Fruit fly (Drosophila melanogaster) whole organism, embryonic: ENCODE data around the gene CG14664.

ENCODE experiments used
- C15 ChIP-seq: fragments of 200-800 bp; sonication (Bioruptor generic); IDR thresholded peaks from 3 replicates; pipeline ENCODE4 v1.3.6; 2022; ENCODE audit warnings: missing biosample characterization, missing genetic modification characterization
- CG10274 ChIP-seq: fragments of 200-800 bp; sonication (Bioruptor generic); optimal IDR thresholded peaks from 3 replicates; lab custom pipeline; 2017; ENCODE audit warnings: missing biosample characterization, mild to moderate bottlenecking, missing genetic modification characterization
- CG10431 ChIP-seq: fragments of 200-800 bp; sonication (Bioruptor generic); optimal IDR thresholded peaks from 3 replicates; lab custom pipeline; 2018; ENCODE audit warnings: missing biosample characterization, mild to moderate bottlenecking, missing genetic modification characterization
- CG12104 ChIP-seq: fragments of 200-800 bp; sonication (Bioruptor generic); optimal IDR thresholded peaks from 3 replicates; lab custom pipeline; 2016; ENCODE audit warnings: missing biosample characterization, missing genetic modification characterization
- CG12769 ChIP-seq: fragments of 200-800 bp; sonication (Bioruptor generic); optimal IDR thresholded peaks from 2 replicates; lab custom pipeline; 2019; ENCODE audit warnings: missing biosample characterization, mild to moderate bottlenecking, missing genetic modification characterization, moderate library complexity
- CG13123 ChIP-seq: fragments of 200-800 bp; sonication (Bioruptor generic); optimal IDR thresholded peaks from 2 replicates; lab custom pipeline; 2016; ENCODE audit warnings: missing biosample characterization, missing genetic modification characterization
- CG13894 ChIP-seq: fragments of 200-800 bp; sonication (Bioruptor generic); optimal IDR thresholded peaks from 3 replicates; lab custom pipeline; 2018; ENCODE audit warnings: missing biosample characterization, mild to moderate bottlenecking, missing genetic modification characterization, moderate library complexity
- CG1602 ChIP-seq: fragments of 200-800 bp; sonication (Bioruptor generic); optimal IDR thresholded peaks from 3 replicates; lab custom pipeline; 2016; ENCODE audit warnings: missing biosample characterization, missing genetic modification characterization
- CG17829 ChIP-seq: fragments of 200-800 bp; optimal IDR thresholded peaks from 2 replicates; lab custom pipeline; 2019; ENCODE audit warnings: missing biosample characterization, mild to moderate bottlenecking, missing genetic modification characterization, moderate library complexity
- CG2116 ChIP-seq: fragments of 200-800 bp; sonication (Bioruptor generic); optimal IDR thresholded peaks from 3 replicates; lab custom pipeline; 2018; ENCODE audit warnings: missing biosample characterization, mild to moderate bottlenecking, missing genetic modification characterization
- CG3163 ChIP-seq: fragments of 200-800 bp; sonication (Bioruptor generic); optimal IDR thresholded peaks from 3 replicates; lab custom pipeline; 2016; ENCODE audit warnings: missing biosample characterization, missing genetic modification characterization
- CG33213 ChIP-seq: fragments of 200-800 bp; sonication (Bioruptor generic); optimal IDR thresholded peaks from 3 replicates; lab custom pipeline; 2016; ENCODE audit warnings: missing biosample characterization, missing genetic modification characterization
- CG34422 ChIP-seq: fragments of 200-800 bp; sonication (Bioruptor generic); IDR thresholded peaks from 3 replicates; pipeline ENCODE4 v1.3.6; 2022; ENCODE audit warnings: missing biosample characterization, missing genetic modification characterization
- CG7745 ChIP-seq: fragments of 200-800 bp; sonication (Bioruptor generic); optimal IDR thresholded peaks from 2 replicates; lab custom pipeline; 2018; ENCODE audit warnings: missing biosample characterization, mild to moderate bottlenecking, missing genetic modification characterization, moderate library complexity
- CG8290 ChIP-seq, 3 experiments: fragments of 200-800 bp; sonication (Bioruptor generic); optimal IDR thresholded peaks; 2 replicates each; lab custom pipeline; 2016 to 2019; ENCODE audit warnings: missing biosample characterization in 3 of 3, missing genetic modification characterization in 3 of 3, mild to moderate bottlenecking in 2 of 3, moderate library complexity in 1 of 3
- CG9727 ChIP-seq: fragments of 200-800 bp; sonication (Bioruptor generic); optimal IDR thresholded peaks from 3 replicates; lab custom pipeline; 2017; ENCODE audit warnings: missing biosample characterization, mild to moderate bottlenecking, missing genetic modification characterization
- CkIIα-i1 ChIP-seq: fragments of 200-800 bp; sonication (Bioruptor generic); IDR thresholded peaks from 2 replicates; pipeline ENCODE4 v1.3.6; 2022; ENCODE audit warnings: missing biosample characterization, missing genetic modification characterization
- CrebB ChIP-seq: fragments of 200-800 bp; sonication (Bioruptor generic); optimal IDR thresholded peaks from 3 replicates; lab custom pipeline; 2018; ENCODE audit warnings: missing biosample characterization, mild to moderate bottlenecking, missing genetic modification characterization
- Dbx ChIP-seq: fragments of 200-800 bp; sonication (Bioruptor generic); IDR thresholded peaks from 3 replicates; pipeline ENCODE4 v1.3.6; 2022; ENCODE audit warnings: missing biosample characterization, missing genetic modification characterization
- Dll ChIP-seq: fragments of 200-800 bp; sonication (Bioruptor generic); IDR thresholded peaks from 4 replicates; pipeline ENCODE4 v1.3.6; 2022; ENCODE audit warnings: missing biosample characterization, missing genetic modification characterization; ENCODE audit not compliant: partially characterized antibody
- H15 ChIP-seq: fragments of 200-800 bp; sonication (Bioruptor generic); IDR thresholded peaks from 3 replicates; pipeline ENCODE4 v1.3.6; 2022; ENCODE audit warnings: missing biosample characterization, missing genetic modification characterization
- HmgD ChIP-seq: fragments of 200-800 bp; sonication (Bioruptor generic); optimal IDR thresholded peaks from 3 replicates; lab custom pipeline; 2016; ENCODE audit warnings: missing biosample characterization, missing genetic modification characterization
- Hr3 ChIP-seq: fragments of 200-800 bp; sonication (Bioruptor generic); optimal IDR thresholded peaks from 3 replicates; lab custom pipeline; 2016; ENCODE audit warnings: missing biosample characterization, missing genetic modification characterization
- MBD-R2 ChIP-seq: fragments of 200-800 bp; sonication (Bioruptor generic); IDR thresholded peaks from 2 replicates; pipeline ENCODE4 v1.3.6; 2022; ENCODE audit warnings: missing biosample characterization, missing genetic modification characterization
- MTF-1 ChIP-seq: fragments of 200-800 bp; sonication (Bioruptor generic); optimal IDR thresholded peaks from 2 replicates; lab custom pipeline; 2018; ENCODE audit warnings: missing biosample characterization, mild to moderate bottlenecking, missing genetic modification characterization, borderline replicate concordance
- Mrtf ChIP-seq: fragments of 200-800 bp; sonication (Bioruptor generic); IDR thresholded peaks from 3 replicates; pipeline ENCODE4 v1.3.6; 2022; ENCODE audit warnings: missing biosample characterization, missing genetic modification characterization
- Nf-YB ChIP-seq: fragments of 200-800 bp; sonication (Bioruptor generic); optimal IDR thresholded peaks from 3 replicates; lab custom pipeline; 2019; ENCODE audit warnings: missing biosample characterization, mild to moderate bottlenecking, missing genetic modification characterization, moderate library complexity
- Rfx ChIP-seq: fragments of 200-800 bp; sonication (Bioruptor generic); IDR thresholded peaks from 2 replicates; pipeline ENCODE4 v1.3.6; 2022; ENCODE audit warnings: missing biosample characterization, missing genetic modification characterization
- Stat92E ChIP-seq, 3 experiments: fragments of >200 bp in 2 of 3; fragments of 200-800 bp in 1 of 3; sonication (Bioruptor generic) in 1 of 3; optimal IDR thresholded peaks; 2 replicates each; lab custom pipeline; 2017 to 2019; ENCODE audit warnings: missing biosample characterization in 3 of 3, missing genetic modification characterization in 3 of 3, mild to moderate bottlenecking in 1 of 3, moderate library complexity in 1 of 3
- Xbp1 ChIP-seq: fragments of 200-800 bp; sonication (Bioruptor generic); optimal IDR thresholded peaks from 3 replicates; lab custom pipeline; 2016; ENCODE audit warnings: missing biosample characterization, mild to moderate bottlenecking, missing genetic modification characterization
- YL-1 ChIP-seq: fragments of 200-800 bp; sonication (Bioruptor generic); optimal IDR thresholded peaks from 3 replicates; lab custom pipeline; 2017; ENCODE audit warnings: missing biosample characterization, mild to moderate bottlenecking, missing genetic modification characterization
- chm ChIP-seq: fragments of 200-800 bp; sonication (Bioruptor generic); IDR thresholded peaks from 2 replicates; pipeline ENCODE4 v1.3.6; 2022; ENCODE audit warnings: missing biosample characterization, missing genetic modification characterization
- dan ChIP-seq: fragments of 200-800 bp; sonication (Bioruptor generic); IDR thresholded peaks from 2 replicates; pipeline ENCODE4 v1.3.6; 2022; ENCODE audit warnings: missing biosample characterization, missing genetic modification characterization
- ems ChIP-seq: fragments of 200-800 bp; sonication (Bioruptor generic); optimal IDR thresholded peaks from 3 replicates; lab custom pipeline; 2016; ENCODE audit warnings: missing biosample characterization, missing genetic modification characterization
- lov ChIP-seq, 2 experiments: fragments of 200-800 bp in 1 of 2; fragments of >200 bp in 1 of 2; sonication (Bioruptor generic) in 1 of 2; IDR thresholded peaks in 1 of 2; optimal IDR thresholded peaks in 1 of 2; 2 replicates in 1 of 2; 3 replicates in 1 of 2; pipeline versions ENCODE4 v1.3.6 to Lab custom; 2017 to 2022; ENCODE audit warnings: missing biosample characterization in 1 of 2, missing genetic modification characterization in 1 of 2
- mld ChIP-seq: fragments of 200-800 bp; sonication (Bioruptor generic); IDR thresholded peaks from 3 replicates; pipeline ENCODE4 v1.3.6; 2022; ENCODE audit warnings: missing biosample characterization, missing genetic modification characterization; ENCODE audit not compliant: partially characterized antibody
- nmo ChIP-seq: fragments of 200-800 bp; sonication (Bioruptor generic); optimal IDR thresholded peaks from 2 replicates; lab custom pipeline; 2018; ENCODE audit warnings: missing biosample characterization, mild to moderate bottlenecking, missing genetic modification characterization, moderate library complexity
- oc ChIP-seq: fragments of 200-800 bp; sonication (Bioruptor generic); optimal IDR thresholded peaks from 2 replicates; lab custom pipeline; 2018; ENCODE audit warnings: missing biosample characterization, mild to moderate bottlenecking, missing genetic modification characterization, moderate library complexity
- otp ChIP-seq: fragments of 200-800 bp; sonication (Bioruptor generic); IDR thresholded peaks from 3 replicates; pipeline ENCODE4, ENCODE4 v1.3.6; 2022; ENCODE audit warnings: missing biosample characterization, missing genetic modification characterization
- pzg ChIP-seq: fragments of 200-800 bp; sonication (Bioruptor generic); optimal IDR thresholded peaks from 3 replicates; lab custom pipeline; 2018; ENCODE audit warnings: missing biosample characterization, mild to moderate bottlenecking, missing genetic modification characterization, moderate library complexity
- shn ChIP-seq: fragments of 200-800 bp; sonication (Bioruptor generic); optimal IDR thresholded peaks from 3 replicates; lab custom pipeline; 2016; ENCODE audit warnings: missing biosample characterization, missing genetic modification characterization
- sob ChIP-seq: fragments of 200-800 bp; sonication (Bioruptor generic); IDR thresholded peaks from 2 replicates; pipeline ENCODE4 v1.3.6; 2022; ENCODE audit warnings: missing biosample characterization, missing genetic modification characterization
- ssp ChIP-seq: fragments of 200-800 bp; sonication (Bioruptor generic); IDR thresholded peaks from 2 replicates; pipeline ENCODE4 v1.3.6; 2022; ENCODE audit warnings: missing biosample characterization, missing genetic modification characterization
- stc ChIP-seq: fragments of 200-800 bp; sonication (Bioruptor generic); IDR thresholded peaks from 2 replicates; pipeline ENCODE4 v1.3.6; 2022; ENCODE audit warnings: missing biosample characterization, missing genetic modification characterization
- tap ChIP-seq: fragments of 200-800 bp; optimal IDR thresholded peaks from 3 replicates; lab custom pipeline; 2019; ENCODE audit warnings: missing biosample characterization, mild to moderate bottlenecking, missing genetic modification characterization, moderate library complexity
- tup ChIP-seq: fragments of 200-800 bp; sonication (Bioruptor generic); optimal IDR thresholded peaks from 2 replicates; lab custom pipeline; 2016; ENCODE audit warnings: missing biosample characterization, mild to moderate bottlenecking, missing genetic modification characterization, moderate library complexity
- twi ChIP-seq: fragments of 200-800 bp; optimal IDR thresholded peaks from 2 replicates; lab custom pipeline; 2019; ENCODE audit warnings: missing biosample characterization, mild to moderate bottlenecking, missing genetic modification characterization, moderate library complexity
- vvl ChIP-seq: fragments of 200-800 bp; sonication (Bioruptor generic); IDR thresholded peaks from 2 replicates; pipeline ENCODE4 v1.3.6; 2022; ENCODE audit warnings: missing biosample characterization, missing genetic modification characterization

CG14664 gene

dm6 chr3R:5251243-5251865 is 27.4 kb downstream of the CG14664 start, which contains the start of gene CtsF (continued):
- TF ChIP-seq MBD-R2 (GFP tag; lab: Robert Waterston, UW): peak; percentile 70
- TF ChIP-seq twi (tag; lab: Kevin White, UChicago): no peak
- no peak for TF ChIP-seq CG3163 (GFP tag; lab: Kevin White, UChicago)
- TF ChIP-seq CrebB (tag; lab: Kevin White, UChicago): peak; percentile 28
- TF ChIP-seq vvl: 0 out of 2 replicates have a peak, but pooled peaks have one; percentile 45
- TF ChIP-seq ssp (GFP tag; lab: Robert Waterston, UW): 0 out of 2 replicates have a peak, but pooled peaks have one; percentile 20
- TF ChIP-seq lov (optimal IDR thresholded peaks at IDR 0.05; lab: Kevin White, UChicago): no peak
- 0 out of 3 replicates have a peak, but pooled peaks have one; percentile 21 for TF ChIP-seq lov (GFP tag; IDR thresholded peaks at IDR 0.05; lab: Robert Waterston, UW)
- 0 out of 2 replicates have a peak, but pooled peaks have one; percentile 42 for TF ChIP-seq sob
- no peak for TF ChIP-seq CG7745 (tag; lab: Kevin White, UChicago)
- TF ChIP-seq stc (GFP tag; lab: Robert Waterston, UW): peak; percentile 29; the same call in 1 of the 2 replicates
- TF ChIP-seq CG2116 (GFP tag; lab: Kevin White, UChicago): peak; percentile 86
- no peak for TF ChIP-seq CG10274 (GFP tag; lab: Kevin White, UChicago)
- peak; percentile 59; the same call in 1 of the 2 replicates for TF ChIP-seq chm
- TF ChIP-seq CG34422 (GFP tag; lab: Robert Waterston, UW): peak; percentile 85; the same call in 1 of the 3 replicates
- no peak for TF ChIP-seq CG10431 (GFP tag; lab: Kevin White, UChicago)
- TF ChIP-seq CG17829 (tag; lab: Kevin White, UChicago): peak; percentile 54
- peak; percentile 98 for TF ChIP-seq Dll (GFP tag; lab: Robert Waterston, UW)
- no peak for TF ChIP-seq CG13123 (GFP tag; lab: Kevin White, UChicago)
- peak; percentile 41 for TF ChIP-seq nmo (GFP tag; lab: Kevin White, UChicago)
- peak; percentile 64 for TF ChIP-seq CG13894 (tag; lab: Kevin White, UChicago)
- TF ChIP-seq CG12104 (GFP tag; lab: Kevin White, UChicago): no peak
- TF ChIP-seq CG8290 (GFP tag; optimal IDR thresholded peaks at IDR 0.05; lab: Kevin White, UChicago): no peak
- peak in 1 of 2 experiments; percentile 25 for TF ChIP-seq CG8290 (tag; optimal IDR thresholded peaks at IDR 0.05; lab: Kevin White, UChicago)
- TF ChIP-seq dan: no peak
- peak; percentile 32 for TF ChIP-seq ems (GFP tag; lab: Kevin White, UChicago)
- TF ChIP-seq CG9727 (GFP tag; lab: Kevin White, UChicago): no peak
- TF ChIP-seq tup (GFP tag; lab: Kevin White, UChicago): no peak
- no peak for TF ChIP-seq CG1602 (GFP tag; lab: Kevin White, UChicago)
- no peak for TF ChIP-seq shn (GFP tag; lab: Kevin White, UChicago)
- TF ChIP-seq CG33213 (GFP tag; lab: Kevin White, UChicago): peak; percentile 37
- TF ChIP-seq pzg (GFP tag; lab: Kevin White, UChicago): peak; percentile 93
- TF ChIP-seq CkIIα-i1 (GFP tag; lab: Robert Waterston, UW): no peak
- peak; percentile 99 for TF ChIP-seq mld (GFP tag; lab: Robert Waterston, UW)
- 0 out of 3 replicates have a peak, but pooled peaks have one; percentile 58 for TF ChIP-seq Dbx
- no peak for TF ChIP-seq otp
- TF ChIP-seq Hr3 (GFP tag; lab: Kevin White, UChicago): no peak
- peak; percentile 60 for TF ChIP-seq Rfx
- TF ChIP-seq oc: no peak
- TF ChIP-seq Nf-YB (GFP tag; lab: Kevin White, UChicago): no peak
- no peak for TF ChIP-seq C15
- peak in 1 of 3 experiments; percentile 27 for TF ChIP-seq Stat92E (GFP tag; optimal IDR thresholded peaks at IDR 0.05; lab: Kevin White, UChicago)
- TF ChIP-seq CG12769 (tag; lab: Kevin White, UChicago): peak; percentile 84
- TF ChIP-seq YL-1 (GFP tag; lab: Kevin White, UChicago): peak; percentile 81
- TF ChIP-seq Xbp1: peak; percentile 12
- peak; percentile 30 for TF ChIP-seq HmgD (GFP tag; lab: Kevin White, UChicago)
- TF ChIP-seq MTF-1: no peak
- TF ChIP-seq H15 (GFP tag; lab: Robert Waterston, UW): no peak
- 0 out of 3 replicates have a peak, but pooled peaks have one; percentile 17 for TF ChIP-seq Mrtf (GFP tag; lab: Robert Waterston, UW)
- peak; percentile 30 for TF ChIP-seq tap (tag; lab: Kevin White, UChicago)
